Worm (Caenorhabditis elegans): ENCODE measurements around the gene F58E6.5.

ce11 chrV:9713532-9713931 is 40.8 kb downstream of the F58E6.5 start, which contains the start of gene F40F9.10:
- TF ChIP-seq ZK546.5 (tag; optimal IDR thresholded peaks at IDR 0.05): no peak
- no peak for TF ChIP-seq mdl-1 (tag; optimal IDR thresholded peaks at IDR 0.05)
- TF ChIP-seq nhr-77 (tag; optimal IDR thresholded peaks at IDR 0.05): no peak
- no peak for TF ChIP-seq snpc-4 (tag; optimal IDR thresholded peaks at IDR 0.05)

All from whole organism, L2 larva.